Worm (Caenorhabditis elegans) whole organism, early embryonic: Measurements from ENCODE around the gene F11A5.15.

Source experiments
- aly-1 ChIP-seq: sonication (generic microtip); optimal IDR thresholded peaks from 2 replicates; lab custom pipeline; 2016; ENCODE audit warnings: missing genetic modification characterization, missing compliant biosample characterization
- ama-1 ChIP-seq: fragments of 150-350 bp; optimal IDR thresholded peaks from 2 replicates; lab custom pipeline; 2014
- ceh-13 ChIP-seq: fragments of 200-800 bp; sonication (Bioruptor generic); optimal IDR thresholded peaks from 2 replicates; lab custom pipeline; 2018; ENCODE audit warnings: mild to moderate bottlenecking, missing genetic modification characterization, missing compliant biosample characterization
- ets-7 ChIP-seq: sonication (generic microtip); optimal IDR thresholded peaks from 2 replicates; lab custom pipeline; 2016; ENCODE audit warnings: missing genotype, missing genetic modification characterization, missing compliant biosample characterization
- flt-1 ChIP-seq: fragments of 200-800 bp; sonication (Bioruptor generic); IDR thresholded peaks from 2 replicates; pipeline ENCODE4 v1.3.6; 2022; ENCODE audit warnings: missing genetic modification characterization, missing compliant biosample characterization
- hmbx-1 ChIP-seq: sonication (generic microtip); optimal IDR thresholded peaks from 2 replicates; lab custom pipeline; 2016; ENCODE audit warnings: mild to moderate bottlenecking, missing genetic modification characterization, missing compliant biosample characterization
- hnd-1 ChIP-seq: sonication (generic microtip); optimal IDR thresholded peaks from 2 replicates; lab custom pipeline; 2016; ENCODE audit warnings: missing genetic modification characterization, missing compliant biosample characterization
- scrt-1 ChIP-seq: fragments of 200-800 bp; sonication (Bioruptor generic); IDR thresholded peaks from 2 replicates; pipeline ENCODE4 v1.3.6; 2022; ENCODE audit warnings: missing genetic modification characterization, missing compliant biosample characterization

- no peak for TF ChIP-seq ets-7
- no peak for TF ChIP-seq aly-1
- no peak for TF ChIP-seq ceh-13 (GFP tag; lab: Kevin White, UChicago)
- TF ChIP-seq ama-1 (lab: Kevin White, UChicago), result no peak
- TF ChIP-seq flt-1 (GFP tag; lab: Robert Waterston, UW), result no peak
- no peak for TF ChIP-seq hmbx-1 (tag; lab: Kevin White, UChicago)
- TF ChIP-seq scrt-1 (GFP tag; lab: Robert Waterston, UW), result no peak
- no peak for TF ChIP-seq hnd-1 (tag; lab: Kevin White, UChicago)
Measured at ce11 chrV:16174109-16174508, 44.3 kb downstream of the F11A5.15 start.
